Fruit fly (Drosophila melanogaster): ENCODE measurements around the gene CG9040.

The CG9040 gene

DNA sequence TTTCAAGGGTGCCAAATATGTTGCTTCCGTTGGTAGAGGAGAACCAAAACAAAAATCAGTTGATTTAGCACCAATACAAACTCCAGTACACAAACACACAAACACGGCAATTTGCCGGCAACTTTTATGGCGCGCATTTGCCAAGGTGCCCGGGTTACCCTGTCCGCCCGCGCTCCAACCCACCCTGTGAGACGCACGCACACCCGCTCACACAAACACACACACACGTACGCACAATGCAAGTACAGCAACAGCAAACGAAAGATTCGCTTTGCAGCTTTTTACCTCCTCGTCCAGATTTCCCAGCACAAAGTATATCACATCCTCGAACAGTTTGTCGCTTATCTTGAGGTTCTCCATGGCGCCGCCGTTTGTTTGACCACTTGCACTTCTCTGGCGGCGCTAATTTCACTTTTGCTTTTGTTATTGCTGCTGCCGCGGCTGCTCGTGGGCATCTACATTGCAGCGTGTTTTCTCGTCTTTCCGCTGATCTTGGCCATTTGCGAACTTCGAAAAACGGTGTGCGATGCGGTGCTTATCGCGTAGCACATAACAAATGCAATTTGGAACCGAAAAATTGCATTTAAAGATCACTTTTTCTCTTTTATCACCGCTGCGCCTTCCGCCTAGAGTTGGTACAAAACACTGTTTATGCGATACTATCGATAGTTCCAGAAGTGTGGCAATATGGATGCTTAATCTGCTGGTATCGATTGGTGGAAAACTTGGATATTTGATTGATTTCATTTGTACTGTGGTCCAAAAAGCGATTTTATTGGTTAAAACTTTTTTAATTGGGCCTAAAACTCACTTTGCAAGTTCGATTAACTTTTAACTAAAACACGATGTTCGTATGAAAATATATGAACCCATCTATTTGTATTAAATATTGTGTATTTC is 41.1 kb downstream of the CG9040 start, which contains the start of gene Ptip (continued):
- TF ChIP-seq scrt (GFP tag; optimal IDR thresholded peaks at IDR 0.05), result peak; percentile 41
- peak; percentile 16 for TF ChIP-seq CG2202 (tag; optimal IDR thresholded peaks at IDR 0.05)
- TF ChIP-seq CG13624 (GFP tag; optimal IDR thresholded peaks at IDR 0.05), result peak; percentile 40
- TF ChIP-seq CG34376 (GFP tag; optimal IDR thresholded peaks at IDR 0.05), result peak; percentile 60
- peak; percentile 74 for TF ChIP-seq HmgZ (tag; optimal IDR thresholded peaks at IDR 0.05)
- TF ChIP-seq CG3847 (GFP tag; IDR thresholded peaks at IDR 0.05), result 0 out of 2 replicates have a peak, but pooled peaks have one; percentile 26
- TF ChIP-seq Hr78 (GFP tag; optimal IDR thresholded peaks at IDR 0.05), result no peak
- TF ChIP-seq CG17912 (GFP tag; optimal IDR thresholded peaks at IDR 0.05), result peak; percentile 60
- peak; percentile 94 for TF ChIP-seq Blimp-1 (GFP tag; optimal IDR thresholded peaks at IDR 0.05)
- peak; percentile 99 for TF ChIP-seq Sry-δ (GFP tag; optimal IDR thresholded peaks at IDR 0.05)
- TF ChIP-seq kah (GFP tag; optimal IDR thresholded peaks at IDR 0.05), result peak; percentile 69
- no peak for TF ChIP-seq pan (optimal IDR thresholded peaks at IDR 0.05)
- peak in 1 of 2 experiments; percentile 53 for TF ChIP-seq pan (GFP tag; optimal IDR thresholded peaks at IDR 0.05 in 1 of 2, IDR thresholded peaks at IDR 0.05 in 1 of 2)
- TF ChIP-seq run (tag; optimal IDR thresholded peaks at IDR 0.05), result no peak
- peak; percentile 26 for TF ChIP-seq HLH54F (GFP tag; optimal IDR thresholded peaks at IDR 0.05)
- peak; percentile 33 for TF ChIP-seq nerfin-1 (tag; optimal IDR thresholded peaks at IDR 0.05)
- TF ChIP-seq CG16813 (GFP tag; IDR thresholded peaks at IDR 0.05; ENCODE audit: partially characterized antibody), result peak; percentile 98
- TF ChIP-seq HHEX (GFP tag; optimal IDR thresholded peaks at IDR 0.05), result peak; percentile 48
- TF ChIP-seq Jarid2 (GFP tag; optimal IDR thresholded peaks at IDR 0.05), result no peak
- TF ChIP-seq D (optimal IDR thresholded peaks at IDR 0.05), result peak; percentile 40
- TF ChIP-seq D (GFP tag; optimal IDR thresholded peaks at IDR 0.05), result no peak
- peak; percentile 75 for TF ChIP-seq Rfx (GFP tag; IDR thresholded peaks at IDR 0.05)
- no peak for TF ChIP-seq CG10209 (GFP tag; optimal IDR thresholded peaks at IDR 0.05)
- TF ChIP-seq dysf (GFP tag; IDR thresholded peaks at IDR 0.05), result peak; percentile 32; the same call in 1 of the 3 replicates
- TF ChIP-seq CG6813 (GFP tag; optimal IDR thresholded peaks at IDR 0.05), result peak; percentile 54
- peak; percentile 37 for TF ChIP-seq CG30020 (tag; optimal IDR thresholded peaks at IDR 0.05)
- peak; percentile 50 for TF ChIP-seq gfzf (GFP tag; optimal IDR thresholded peaks at IDR 0.05)
- TF ChIP-seq CG3995 (GFP tag; optimal IDR thresholded peaks at IDR 0.05), result peak; percentile 55
- TF ChIP-seq Nf-YC (tag; optimal IDR thresholded peaks at IDR 0.05), result no peak
- TF ChIP-seq sob (GFP tag; IDR thresholded peaks at IDR 0.05), result peak; percentile 31; the same call in 1 of the 2 replicates
- peak; percentile 92 for TF ChIP-seq Med (GFP tag)
- TF ChIP-seq Atf6 (GFP tag; IDR thresholded peaks at IDR 0.05), result no peak
- TF ChIP-seq zen2 (GFP tag; IDR thresholded peaks at IDR 0.05; ENCODE audit: partially characterized antibody), result peak; percentile 94
- no peak for TF ChIP-seq Aef1 (GFP tag; IDR thresholded peaks at IDR 0.05)
- TF ChIP-seq slou (GFP tag; optimal IDR thresholded peaks at IDR 0.05), result no peak
- TF ChIP-seq CG9932 (GFP tag; IDR thresholded peaks at IDR 0.05), result peak; percentile 67
- TF ChIP-seq CG34224 (GFP tag; IDR thresholded peaks at IDR 0.05; ENCODE audit: partially characterized antibody), result peak; percentile 91
- TF ChIP-seq B-H2 (GFP tag; optimal IDR thresholded peaks at IDR 0.05), result peak; percentile 56
- peak; percentile 39 for TF ChIP-seq CG13424 (tag; optimal IDR thresholded peaks at IDR 0.05)
- peak; percentile 17 for TF ChIP-seq pb (GFP tag; optimal IDR thresholded peaks at IDR 0.05)
- no peak for TF ChIP-seq br (optimal IDR thresholded peaks at IDR 0.05)
- peak; percentile 99 for TF ChIP-seq CG34422 (GFP tag; IDR thresholded peaks at IDR 0.05)
- TF ChIP-seq lab (GFP tag; optimal IDR thresholded peaks at IDR 0.05), result peak; percentile 49
- TF ChIP-seq caup (GFP tag; optimal IDR thresholded peaks at IDR 0.05; ENCODE audit: severe bottlenecking), result peak; percentile 70
- peak; percentile 83 for TF ChIP-seq Dp (GFP tag; optimal IDR thresholded peaks at IDR 0.05)
- TF ChIP-seq Dip3 (GFP tag; optimal IDR thresholded peaks at IDR 0.05), result no peak
- TF ChIP-seq Scr (GFP tag; IDR thresholded peaks at IDR 0.05; ENCODE audit: partially characterized antibody), result peak; percentile 96
- TF ChIP-seq fd102C (GFP tag; optimal IDR thresholded peaks at IDR 0.05), result no peak
